Worm (Caenorhabditis elegans) whole organism, L1 larva: Measurements from ENCODE around the gene C16D9.9.

Experiments used
- aly-2 ChIP-seq: fragments of 150-350 bp; optimal IDR thresholded peaks from 2 replicates; lab custom pipeline; 2014; ENCODE audit warnings: missing biosample characterization, missing genetic modification characterization
- elt-2 ChIP-seq: sonication (generic microtip); optimal IDR thresholded peaks from 2 replicates; lab custom pipeline; 2016; ENCODE audit warnings: missing genetic modification characterization, mild to moderate bottlenecking, inconsistent platforms, missing compliant biosample characterization, missing genetic modification reagents
- jun-1 ChIP-seq: fragments of 150-350 bp; optimal IDR thresholded peaks from 2 replicates; lab custom pipeline; 2014; ENCODE audit warnings: missing biosample characterization, missing genetic modification reagents, missing genetic modification characterization
- lsy-2 ChIP-seq, 2 experiments: fragments of 150-350 bp; optimal IDR thresholded peaks; 2 replicates each; lab custom pipeline; 2014; ENCODE audit warnings: missing biosample characterization in 2 of 2, missing genetic modification characterization in 2 of 2
- nhr-76 ChIP-seq: sonication (generic microtip); optimal IDR thresholded peaks from 2 replicates; lab custom pipeline; 2017; ENCODE audit warnings: missing biosample characterization, missing genetic modification characterization
- snpc-4 ChIP-seq: fragments of 150-350 bp; optimal IDR thresholded peaks from 2 replicates; lab custom pipeline; 2014; ENCODE audit warnings: missing biosample characterization, missing genetic modification characterization
- unc-86 ChIP-seq: sonication (generic microtip); optimal IDR thresholded peaks from 2 replicates; lab custom pipeline; 2016; ENCODE audit warnings: missing genetic modification characterization, missing compliant biosample characterization
- xbp-1 ChIP-seq: sonication (generic microtip); optimal IDR thresholded peaks from 2 replicates; lab custom pipeline; 2016; ENCODE audit warnings: missing genetic modification characterization, missing compliant biosample characterization

ce11 chrV:8281646-8282045 is 17.6 kb downstream of the C16D9.9 start:
- TF ChIP-seq snpc-4 (no peak), unc-86 (tag; lab: Kevin White, UChicago) (no peak), nhr-76 (tag; lab: Kevin White, UChicago) (no peak), xbp-1 (tag; lab: Kevin White, UChicago) (no peak), jun-1 (tag; lab: Kevin White, UChicago) (no peak), lsy-2 (tag; optimal IDR thresholded peaks at IDR 0.05; lab: Kevin White, UChicago) (no peak), elt-2 (tag; lab: Kevin White, UChicago) (no peak), aly-2 (tag; lab: Kevin White, UChicago) (no peak)
